Fruit fly (Drosophila melanogaster) whole organism, prepupa: ENCODE results near the gene Elovl7.

Experiments used
- CG11762 ChIP-seq: fragments of 200-800 bp; sonication (Bioruptor generic); optimal IDR thresholded peaks from 3 replicates; lab custom pipeline; 2016; ENCODE audit warnings: missing biosample characterization, missing genetic modification characterization; ENCODE audit not compliant: insufficient read depth
- CG11902 ChIP-seq: fragments of 200-800 bp; sonication (Bioruptor generic); optimal IDR thresholded peaks from 3 replicates; lab custom pipeline; 2016; ENCODE audit warnings: missing biosample characterization, missing genetic modification characterization
- CG15336 ChIP-seq: fragments of 200-800 bp; sonication (Bioruptor generic); IDR thresholded peaks from 2 replicates; pipeline ENCODE4 v1.3.6; 2022; ENCODE audit warnings: missing biosample characterization, missing genetic modification characterization
- CG1621 ChIP-seq: fragments of 200-800 bp; sonication (Bioruptor generic); optimal IDR thresholded peaks from 3 replicates; lab custom pipeline; 2018; ENCODE audit warnings: missing biosample characterization, mild to moderate bottlenecking, missing genetic modification characterization
- CG31627 ChIP-seq: fragments of 200-800 bp; sonication (Bioruptor generic); optimal IDR thresholded peaks from 3 replicates; lab custom pipeline; 2016; ENCODE audit warnings: missing biosample characterization, missing genetic modification characterization
- CG32006 ChIP-seq: fragments of 200-800 bp; sonication (Bioruptor generic); optimal IDR thresholded peaks from 3 replicates; lab custom pipeline; 2017; ENCODE audit warnings: missing biosample characterization, mild to moderate bottlenecking, missing genetic modification characterization
- CG3919 ChIP-seq: fragments of 200-800 bp; sonication (Bioruptor generic); optimal IDR thresholded peaks from 3 replicates; lab custom pipeline; 2016; ENCODE audit warnings: missing biosample characterization, missing genetic modification characterization
- CG4318 ChIP-seq: fragments of 200-800 bp; sonication (Bioruptor generic); optimal IDR thresholded peaks from 3 replicates; lab custom pipeline; 2017; ENCODE audit warnings: missing biosample characterization, mild to moderate bottlenecking, missing genetic modification characterization
- CG6163 ChIP-seq: fragments of 200-800 bp; sonication (Bioruptor generic); IDR thresholded peaks from 3 replicates; pipeline ENCODE4 v1.3.6; 2022; ENCODE audit warnings: missing biosample characterization, missing genetic modification characterization
- CG6276 ChIP-seq: fragments of 200-800 bp; sonication (Bioruptor generic); optimal IDR thresholded peaks from 2 replicates; lab custom pipeline; 2017; ENCODE audit warnings: missing biosample characterization, mild to moderate bottlenecking, missing genetic modification characterization
- CG6792 ChIP-seq: fragments of 200-800 bp; sonication (Bioruptor generic); optimal IDR thresholded peaks from 3 replicates; lab custom pipeline; 2016; ENCODE audit warnings: missing biosample characterization, missing genetic modification characterization
- CG6854 ChIP-seq: fragments of 200-800 bp; sonication (Bioruptor generic); optimal IDR thresholded peaks from 2 replicates; lab custom pipeline; 2017; ENCODE audit warnings: missing biosample characterization, mild to moderate bottlenecking, missing genetic modification characterization
- CG8119 ChIP-seq: fragments of 200-800 bp; sonication (Bioruptor generic); IDR thresholded peaks from 3 replicates; pipeline ENCODE4 v1.3.6; 2022; ENCODE audit warnings: missing biosample characterization, missing genetic modification characterization
- CG8319 ChIP-seq: fragments of 200-800 bp; sonication (Bioruptor generic); optimal IDR thresholded peaks from 3 replicates; lab custom pipeline; 2016; ENCODE audit warnings: missing biosample characterization, missing genetic modification characterization
- CG8632 ChIP-seq: fragments of 200-800 bp; sonication (Bioruptor generic); optimal IDR thresholded peaks from 3 replicates; lab custom pipeline; 2016; ENCODE audit warnings: missing biosample characterization, missing genetic modification characterization
- Eip75B ChIP-seq: fragments of 200-800 bp; sonication (Bioruptor generic); optimal IDR thresholded peaks from 3 replicates; lab custom pipeline; 2016; ENCODE audit warnings: missing biosample characterization, missing genetic modification characterization
- Eip78C ChIP-seq: fragments of 200-800 bp; sonication (Bioruptor generic); peaks from one replicate; lab custom pipeline; 2016; ENCODE audit warnings: missing biosample characterization, missing genetic modification characterization
- Ets21C ChIP-seq: fragments of 200-800 bp; sonication (Bioruptor generic); optimal IDR thresholded peaks from 3 replicates; lab custom pipeline; 2016; ENCODE audit warnings: missing biosample characterization, missing genetic modification characterization
- Ets96B ChIP-seq: fragments of 200-800 bp; optimal IDR thresholded peaks from 2 replicates; lab custom pipeline; 2019; ENCODE audit warnings: missing biosample characterization, mild to moderate bottlenecking, missing genetic modification characterization, moderate library complexity
- Hr38 ChIP-seq: sonication (Bioruptor generic); optimal IDR thresholded peaks from 2 replicates; lab custom pipeline; 2016; ENCODE audit warnings: missing biosample characterization, missing genetic modification characterization
- Hr39 ChIP-seq: fragments of 200-800 bp; sonication (Bioruptor generic); optimal IDR thresholded peaks from 2 replicates; lab custom pipeline; 2016; ENCODE audit warnings: missing biosample characterization, missing genetic modification characterization
- Hr4 ChIP-seq: fragments of 200-800 bp; sonication (Bioruptor generic); optimal IDR thresholded peaks from 3 replicates; lab custom pipeline; 2016; ENCODE audit warnings: missing biosample characterization, missing genetic modification characterization
- Lpt ChIP-seq: fragments of 200-800 bp; sonication (Bioruptor generic); optimal IDR thresholded peaks from 3 replicates; lab custom pipeline; 2016; ENCODE audit warnings: missing biosample characterization, missing genetic modification characterization
- OdsH ChIP-seq: fragments of 200-800 bp; sonication (Bioruptor generic); optimal IDR thresholded peaks from 3 replicates; lab custom pipeline; 2016; ENCODE audit warnings: missing biosample characterization, missing genetic modification characterization
- Smox ChIP-seq: fragments of 200-800 bp; sonication (Bioruptor generic); optimal IDR thresholded peaks from 3 replicates; lab custom pipeline; 2016; ENCODE audit warnings: missing biosample characterization, missing genetic modification characterization
- Sox14 ChIP-seq: fragments of 200-800 bp; sonication (Bioruptor generic); optimal IDR thresholded peaks from 3 replicates; lab custom pipeline; 2016; ENCODE audit warnings: missing biosample characterization, missing genetic modification characterization
- achi ChIP-seq: fragments of 200-800 bp; sonication (Bioruptor generic); optimal IDR thresholded peaks from 3 replicates; lab custom pipeline; 2016; ENCODE audit warnings: missing biosample characterization, missing genetic modification characterization
- dsx ChIP-seq: fragments of 200-800 bp; optimal IDR thresholded peaks from 3 replicates; lab custom pipeline; 2019; ENCODE audit warnings: missing biosample characterization, mild to moderate bottlenecking, missing genetic modification characterization, moderate library complexity; ENCODE audit not compliant: poor library complexity, severe bottlenecking
- eg ChIP-seq: fragments of 200-800 bp; sonication (Bioruptor generic); IDR thresholded peaks from 3 replicates; pipeline ENCODE4 v1.3.6; 2022; ENCODE audit warnings: missing biosample characterization, missing genetic modification characterization
- fd59A ChIP-seq: fragments of 200-800 bp; sonication (Bioruptor generic); optimal IDR thresholded peaks from 2 replicates; lab custom pipeline; 2017; ENCODE audit warnings: missing biosample characterization, mild to moderate bottlenecking, missing genetic modification characterization, missing genetic modification reagents
- fd85E ChIP-seq: fragments of 200-800 bp; sonication (Bioruptor generic); optimal IDR thresholded peaks from 3 replicates; lab custom pipeline; 2016; ENCODE audit warnings: missing biosample characterization, missing genetic modification characterization
- fkh ChIP-seq: fragments of 200-800 bp; sonication (Bioruptor generic); optimal IDR thresholded peaks from 3 replicates; lab custom pipeline; 2017; ENCODE audit warnings: missing biosample characterization, mild to moderate bottlenecking, missing genetic modification characterization, moderate library complexity
- net ChIP-seq: fragments of 200-800 bp; sonication (Bioruptor generic); optimal IDR thresholded peaks from 3 replicates; lab custom pipeline; 2016; ENCODE audit warnings: missing biosample characterization, missing genetic modification characterization
- pdm3 ChIP-seq: fragments of 200-800 bp; sonication (Bioruptor generic); optimal IDR thresholded peaks from 3 replicates; lab custom pipeline; 2016; ENCODE audit warnings: missing biosample characterization, missing genetic modification characterization
- salr ChIP-seq, 2 experiments: fragments of 200-800 bp; sonication (Bioruptor generic); optimal IDR thresholded peaks; 3 replicates each; lab custom pipeline; 2016 to 2018; ENCODE audit warnings: missing biosample characterization in 2 of 2, missing genetic modification characterization in 2 of 2, mild to moderate bottlenecking in 1 of 2
- ss ChIP-seq, 2 experiments: fragments of 200-800 bp; sonication (Bioruptor generic); optimal IDR thresholded peaks; 2 replicates in 1 of 2; 3 replicates in 1 of 2; lab custom pipeline; 2017 to 2018; ENCODE audit warnings: mild to moderate bottlenecking in 2 of 2, missing biosample characterization in 2 of 2, missing genetic modification characterization in 2 of 2, moderate library complexity in 1 of 2
- topi ChIP-seq: fragments of 200-800 bp; sonication (Bioruptor generic); optimal IDR thresholded peaks from 3 replicates; lab custom pipeline; 2016; ENCODE audit warnings: missing biosample characterization, missing genetic modification characterization
- vri ChIP-seq: fragments of 200-800 bp; sonication (Bioruptor generic); optimal IDR thresholded peaks from 3 replicates; lab custom pipeline; 2016; ENCODE audit warnings: missing biosample characterization, mild to moderate bottlenecking, missing genetic modification characterization

Gene Elovl7

dm6 chr3R:7998778-7999177 is 3.1 kb upstream of the Elovl7 start:
- TF ChIP-seq CG6792 (GFP tag; lab: Kevin White, UChicago) (no peak), Lpt (no peak), CG8632 (GFP tag; lab: Kevin White, UChicago) (no peak), dsx (GFP tag; lab: Kevin White, UChicago) (no peak), CG4318 (GFP tag; lab: Kevin White, UChicago) (no peak), pdm3 (GFP tag; lab: Kevin White, UChicago) (no peak), Smox (GFP tag; lab: Kevin White, UChicago) (no peak), achi (GFP tag; lab: Kevin White, UChicago) (no peak), CG6163 (GFP tag; lab: Robert Waterston, UW) (no peak)

dm6 chr3R:7994629-7995028 is 1.0 kb downstream of the Elovl7 start:
- TF ChIP-seq CG4318 (GFP tag; lab: Kevin White, UChicago) (no peak), CG11762 (no peak), Eip78C (GFP tag; lab: Kevin White, UChicago) (peak; percentile 44), vri (GFP tag; lab: Kevin White, UChicago) (no peak), fd85E (no peak), fd59A (GFP tag; lab: Kevin White, UChicago) (no peak), CG11902 (GFP tag; lab: Kevin White, UChicago) (no peak), topi (GFP tag; lab: Kevin White, UChicago) (no peak), Sox14 (no peak)

- TF ChIP-seq CG6854 (GFP tag; lab: Kevin White, UChicago) = no peak
- TF ChIP-seq fkh (GFP tag; lab: Kevin White, UChicago) = no peak
- no peak for TF ChIP-seq Eip75B
- no peak for TF ChIP-seq CG1621
- no peak for TF ChIP-seq Hr4
- TF ChIP-seq achi (GFP tag; lab: Kevin White, UChicago) = no peak
- no peak for TF ChIP-seq CG6276
- no peak for TF ChIP-seq fd85E
Observed at dm6 chr3R:7993506-7993905, 2.1 kb downstream of the Elovl7 start.

dm6 chr3R:7992100-7992499 is 3.6 kb downstream of the Elovl7 start:
- no peak for TF ChIP-seq Hr39 (GFP tag; lab: Kevin White, UChicago)
- no peak for TF ChIP-seq CG8319 (GFP tag; lab: Kevin White, UChicago)
- peak; percentile 30 for TF ChIP-seq OdsH
- TF ChIP-seq CG6792 (GFP tag; lab: Kevin White, UChicago) = no peak
- peak; percentile 47 for TF ChIP-seq net (GFP tag; lab: Kevin White, UChicago)
- no peak for TF ChIP-seq pdm3 (GFP tag; lab: Kevin White, UChicago)
- TF ChIP-seq CG6163 (GFP tag; lab: Robert Waterston, UW) = 0 out of 3 replicates have a peak, but pooled peaks have one; percentile 24
- TF ChIP-seq eg (GFP tag; lab: Robert Waterston, UW) = peak; percentile 70
- TF ChIP-seq CG6276 = peak; percentile 67
- peak; percentile 68 for TF ChIP-seq CG4318 (GFP tag; lab: Kevin White, UChicago)
- peak; percentile 4 for TF ChIP-seq CG3919
- TF ChIP-seq Ets96B = no peak
- no peak for TF ChIP-seq CG8632 (GFP tag; lab: Kevin White, UChicago)
- TF ChIP-seq ss (GFP tag; optimal IDR thresholded peaks at IDR 0.05; lab: Kevin White, UChicago) = no peak
- TF ChIP-seq CG32006 (GFP tag; lab: Kevin White, UChicago) = peak; percentile 82
- peak; percentile 54 for TF ChIP-seq Hr4
- peak; percentile 75 for TF ChIP-seq Eip78C (GFP tag; lab: Kevin White, UChicago)
- no peak for TF ChIP-seq Hr38 (GFP tag; lab: Kevin White, UChicago)
- TF ChIP-seq Sox14 = no peak
- TF ChIP-seq CG15336 = peak; percentile 55; the same call in 1 of the 2 replicates
- no peak for TF ChIP-seq Ets21C (GFP tag; lab: Kevin White, UChicago)
- peak; percentile 24 for TF ChIP-seq achi (GFP tag; lab: Kevin White, UChicago)
- TF ChIP-seq CG11762 = peak; percentile 16
- TF ChIP-seq CG8119 (GFP tag; lab: Robert Waterston, UW) = peak; percentile 33; the same call in 2 of the 3 replicates
- peak in 1 of 2 experiments; percentile 35 for TF ChIP-seq salr (GFP tag; optimal IDR thresholded peaks at IDR 0.05; lab: Kevin White, UChicago)
- no peak for TF ChIP-seq CG31627 (GFP tag; lab: Kevin White, UChicago)
